Fruit fly (Drosophila melanogaster) whole organism, embryonic: ENCODE measurements around the gene Spn85F.

Experiments
- CG10147 ChIP-seq: fragments of 200-800 bp; sonication (Bioruptor generic); optimal IDR thresholded peaks from 2 replicates; lab custom pipeline; 2019; ENCODE audit warnings: missing biosample characterization, mild to moderate bottlenecking, missing genetic modification characterization, moderate library complexity
- CG10462 ChIP-seq: fragments of 200-800 bp; sonication (Bioruptor generic); optimal IDR thresholded peaks from 2 replicates; lab custom pipeline; 2016; ENCODE audit warnings: missing biosample characterization, missing genetic modification characterization
- CG10543 ChIP-seq: fragments of 200-800 bp; sonication (Bioruptor generic); optimal IDR thresholded peaks from 3 replicates; lab custom pipeline; 2017; ENCODE audit warnings: missing biosample characterization, mild to moderate bottlenecking, missing genetic modification characterization, moderate library complexity
- CG12769 ChIP-seq: fragments of 200-800 bp; sonication (Bioruptor generic); optimal IDR thresholded peaks from 2 replicates; lab custom pipeline; 2019; ENCODE audit warnings: missing biosample characterization, mild to moderate bottlenecking, missing genetic modification characterization, moderate library complexity
- CG12942 ChIP-seq: fragments of 200-800 bp; sonication (Bioruptor generic); optimal IDR thresholded peaks from 3 replicates; lab custom pipeline; 2016; ENCODE audit warnings: missing biosample characterization, missing genetic modification characterization
- CG15696 ChIP-seq: fragments of 200-800 bp; sonication (Bioruptor generic); optimal IDR thresholded peaks from 2 replicates; lab custom pipeline; 2019; ENCODE audit warnings: missing biosample characterization, mild to moderate bottlenecking, missing genetic modification characterization, moderate library complexity
- CG1647 ChIP-seq: fragments of 200-800 bp; sonication (Bioruptor generic); optimal IDR thresholded peaks from 3 replicates; lab custom pipeline; 2016; ENCODE audit warnings: missing biosample characterization, missing genetic modification characterization
- CG17359 ChIP-seq: fragments of 200-800 bp; sonication (Bioruptor generic); optimal IDR thresholded peaks from 3 replicates; lab custom pipeline; 2018; ENCODE audit warnings: missing biosample characterization, mild to moderate bottlenecking, missing genetic modification characterization, moderate library complexity
- CG2678 ChIP-seq: fragments of 200-800 bp; sonication (Bioruptor generic); optimal IDR thresholded peaks from 3 replicates; lab custom pipeline; 2019; ENCODE audit warnings: missing biosample characterization, mild to moderate bottlenecking, missing genetic modification characterization, moderate library complexity
- CG32772 ChIP-seq: fragments of 200-800 bp; sonication (Bioruptor generic); IDR thresholded peaks from 2 replicates; pipeline ENCODE4 v1.3.6; 2022; ENCODE audit warnings: missing biosample characterization, missing genetic modification characterization
- CG4404 ChIP-seq: fragments of 200-800 bp; sonication (Bioruptor generic); IDR thresholded peaks from 2 replicates; pipeline ENCODE4 v1.3.6; 2022; ENCODE audit warnings: missing biosample characterization, missing genetic modification characterization
- CG4820 ChIP-seq: fragments of 200-800 bp; sonication (Bioruptor generic); optimal IDR thresholded peaks from 3 replicates; lab custom pipeline; 2016; ENCODE audit warnings: missing biosample characterization, missing genetic modification characterization
- CG6689 ChIP-seq: fragments of 200-800 bp; sonication (Bioruptor generic); IDR thresholded peaks from 2 replicates; pipeline ENCODE4 v1.3.6; 2022; ENCODE audit warnings: missing biosample characterization, missing genetic modification characterization
- CG6813 ChIP-seq: fragments of 200-800 bp; sonication (Bioruptor generic); optimal IDR thresholded peaks from 2 replicates; lab custom pipeline; 2017; ENCODE audit warnings: missing biosample characterization, missing genetic modification characterization, mild to moderate bottlenecking, moderate library complexity, missing genetic modification reagents
- CG7928 ChIP-seq: fragments of 200-800 bp; sonication (Bioruptor generic); optimal IDR thresholded peaks from 2 replicates; lab custom pipeline; 2017; ENCODE audit warnings: missing biosample characterization, mild to moderate bottlenecking, missing genetic modification characterization
- CG8089 ChIP-seq: fragments of 200-800 bp; sonication (Bioruptor generic); optimal IDR thresholded peaks from 3 replicates; lab custom pipeline; 2016; ENCODE audit warnings: missing biosample characterization, missing genetic modification characterization
- Dp ChIP-seq: fragments of 200-800 bp; sonication (Bioruptor generic); optimal IDR thresholded peaks from 2 replicates; lab custom pipeline; 2018; ENCODE audit warnings: missing biosample characterization, mild to moderate bottlenecking, missing genetic modification characterization, moderate library complexity
- Drgx ChIP-seq: fragments of 200-800 bp; sonication (Bioruptor generic); IDR thresholded peaks from 2 replicates; pipeline ENCODE4 v1.3.6; 2022; ENCODE audit warnings: missing biosample characterization, missing genetic modification characterization
- ERR ChIP-seq: fragments of 200-800 bp; sonication (Bioruptor generic); optimal IDR thresholded peaks from 2 replicates; lab custom pipeline; 2016; ENCODE audit warnings: missing biosample characterization, missing genetic modification characterization
- HLH3B ChIP-seq: fragments of 200-800 bp; sonication (Bioruptor generic); IDR thresholded peaks from 2 replicates; pipeline ENCODE4 v1.3.6; 2022; ENCODE audit warnings: missing biosample characterization, missing genetic modification characterization
- Meics ChIP-seq: fragments of 200-800 bp; sonication (Bioruptor generic); optimal IDR thresholded peaks from 2 replicates; lab custom pipeline; 2017; ENCODE audit warnings: missing biosample characterization, mild to moderate bottlenecking, missing genetic modification characterization
- Sry-δ ChIP-seq: fragments of 200-800 bp; sonication (Bioruptor generic); optimal IDR thresholded peaks from 2 replicates; lab custom pipeline; 2016; ENCODE audit warnings: missing biosample characterization, missing genetic modification characterization
- TFAM ChIP-seq: fragments of 200-800 bp; sonication (Bioruptor generic); optimal IDR thresholded peaks from 2 replicates; lab custom pipeline; 2017; ENCODE audit warnings: missing biosample characterization, missing genetic modification characterization, inconsistent platforms
- chinmo ChIP-seq: fragments of 200-800 bp; sonication (Bioruptor generic); IDR thresholded peaks from 4 replicates; pipeline ENCODE4 v1.3.6; 2022; ENCODE audit warnings: missing biosample characterization, missing genetic modification characterization; ENCODE audit not compliant: partially characterized antibody
- crc ChIP-seq: fragments of 200-800 bp; sonication (Bioruptor generic); optimal IDR thresholded peaks from 2 replicates; lab custom pipeline; 2016; ENCODE audit warnings: missing biosample characterization, missing genetic modification characterization
- dmrt11E ChIP-seq: fragments of 200-800 bp; sonication (Bioruptor generic); optimal IDR thresholded peaks from 3 replicates; lab custom pipeline; 2018; ENCODE audit warnings: missing biosample characterization, mild to moderate bottlenecking, missing genetic modification characterization, moderate library complexity
- fd96Cb ChIP-seq: fragments of 200-800 bp; sonication (Bioruptor generic); optimal IDR thresholded peaks from 2 replicates; lab custom pipeline; 2018; ENCODE audit warnings: missing biosample characterization, mild to moderate bottlenecking, missing genetic modification characterization, moderate library complexity
- gfzf ChIP-seq: fragments of 200-800 bp; sonication (Bioruptor generic); optimal IDR thresholded peaks from 2 replicates; lab custom pipeline; 2016; ENCODE audit warnings: missing biosample characterization, mild to moderate bottlenecking, missing genetic modification characterization, moderate library complexity
- ind ChIP-seq: fragments of 200-800 bp; sonication (Bioruptor generic); optimal IDR thresholded peaks from 3 replicates; lab custom pipeline; 2016; ENCODE audit warnings: missing biosample characterization, missing genetic modification characterization
- knrl ChIP-seq: fragments of 200-800 bp; sonication (Bioruptor generic); IDR thresholded peaks from 3 replicates; pipeline ENCODE4 v1.3.6; 2022; ENCODE audit warnings: missing biosample characterization, missing genetic modification characterization; ENCODE audit not compliant: partially characterized antibody
- pita ChIP-seq: fragments of 200-800 bp; sonication (Bioruptor generic); optimal IDR thresholded peaks from 2 replicates; lab custom pipeline; 2017; ENCODE audit warnings: missing biosample characterization, mild to moderate bottlenecking, missing genetic modification characterization
- sens ChIP-seq: fragments of 200-800 bp; sonication (Bioruptor generic); peaks from one replicate; lab custom pipeline; 2016; ENCODE audit warnings: missing biosample characterization, missing genetic modification characterization
- sqz ChIP-seq: fragments of 200-800 bp; sonication (Bioruptor generic); optimal IDR thresholded peaks from 3 replicates; lab custom pipeline; 2018; ENCODE audit warnings: missing biosample characterization, mild to moderate bottlenecking, missing genetic modification characterization
- trh ChIP-seq: fragments of 200-800 bp; sonication (Bioruptor generic); optimal IDR thresholded peaks from 2 replicates; lab custom pipeline; 2016; ENCODE audit warnings: missing biosample characterization, missing genetic modification characterization
- unpg ChIP-seq: fragments of 200-800 bp; sonication (Bioruptor generic); optimal IDR thresholded peaks from 3 replicates; lab custom pipeline; 2018; ENCODE audit warnings: missing biosample characterization, mild to moderate bottlenecking, missing genetic modification characterization, moderate library complexity
- zen2 ChIP-seq: fragments of 200-800 bp; sonication (Bioruptor generic); IDR thresholded peaks from 3 replicates; pipeline ENCODE4 v1.3.6; 2022; ENCODE audit warnings: missing biosample characterization, missing genetic modification characterization; ENCODE audit not compliant: partially characterized antibody

Gene Spn85F

DNA sequence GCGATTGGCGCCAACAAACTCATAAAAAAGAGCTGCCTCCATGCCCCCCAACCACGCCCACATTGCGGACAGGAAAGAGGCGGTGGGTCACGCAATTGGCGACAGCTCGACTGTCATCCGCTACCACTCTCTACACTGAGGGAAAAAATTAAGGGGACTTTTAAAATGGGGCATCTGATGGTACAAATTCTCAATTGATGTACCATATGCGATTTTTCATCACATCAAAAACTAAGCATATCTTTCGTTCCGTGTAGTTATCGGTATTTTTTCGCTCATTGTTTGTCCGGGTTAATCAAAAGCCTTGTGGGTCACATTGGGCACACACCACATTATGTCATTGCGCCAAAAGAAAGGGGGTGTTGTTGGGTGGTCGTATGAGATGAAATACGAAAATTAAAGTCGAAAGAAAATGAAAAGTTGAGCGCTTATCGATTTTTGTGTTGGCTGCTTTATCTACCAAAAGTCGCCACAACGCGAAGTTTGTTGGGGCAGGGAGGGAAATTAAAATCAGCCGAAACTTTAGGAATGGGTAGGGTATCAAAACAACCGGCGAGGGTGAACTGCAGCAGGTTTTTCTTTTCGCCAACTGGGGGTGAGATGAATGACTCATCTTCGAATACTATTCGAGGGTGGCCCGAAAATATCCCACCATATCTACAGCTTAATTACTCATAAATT lies 27.2 kb downstream of the Spn85F start (continued):
- TF ChIP-seq chinmo (GFP tag; lab: Robert Waterston, UW) (no peak), CG2678 (tag; lab: Kevin White, UChicago) (no peak), CG10147 (GFP tag; lab: Kevin White, UChicago) (no peak), CG6813 (GFP tag; lab: Kevin White, UChicago) (no peak), CG6689 (GFP tag; lab: Robert Waterston, UW) (no peak), CG10462 (no peak), unpg (no peak), CG12769 (tag; lab: Kevin White, UChicago) (no peak), Meics (GFP tag; lab: Kevin White, UChicago) (peak; percentile 68), gfzf (GFP tag; lab: Kevin White, UChicago) (no peak), CG7928 (GFP tag; lab: Kevin White, UChicago) (no peak), TFAM (GFP tag; lab: Kevin White, UChicago) (no peak), HLH3B (GFP tag; lab: Robert Waterston, UW) (peak; percentile 43), sqz (GFP tag; lab: Kevin White, UChicago) (no peak), crc (GFP tag; lab: Kevin White, UChicago) (no peak), CG4404 (GFP tag; lab: Robert Waterston, UW) (no peak), CG10543 (peak; percentile 74), ind (GFP tag; lab: Kevin White, UChicago) (peak; percentile 46), dmrt11E (tag; lab: Kevin White, UChicago) (no peak), ERR (GFP tag; lab: Kevin White, UChicago) (peak; percentile 4), CG15696 (no peak), zen2 (no peak), CG12942 (GFP tag; lab: Kevin White, UChicago) (no peak), Sry-δ (GFP tag; lab: Kevin White, UChicago) (no peak), CG4820 (GFP tag; lab: Kevin White, UChicago) (no peak), knrl (GFP tag; lab: Robert Waterston, UW) (no peak), CG32772 (GFP tag; lab: Robert Waterston, UW) (peak; percentile 32; the same call in 1 of the 2 replicates), pita (GFP tag; lab: Kevin White, UChicago) (no peak), fd96Cb (tag; lab: Kevin White, UChicago) (no peak), Dp (GFP tag; lab: Kevin White, UChicago) (no peak), trh (no peak), CG17359 (no peak)
- TF ChIP-seq, all 482 proteins: peak for 114

DNA sequence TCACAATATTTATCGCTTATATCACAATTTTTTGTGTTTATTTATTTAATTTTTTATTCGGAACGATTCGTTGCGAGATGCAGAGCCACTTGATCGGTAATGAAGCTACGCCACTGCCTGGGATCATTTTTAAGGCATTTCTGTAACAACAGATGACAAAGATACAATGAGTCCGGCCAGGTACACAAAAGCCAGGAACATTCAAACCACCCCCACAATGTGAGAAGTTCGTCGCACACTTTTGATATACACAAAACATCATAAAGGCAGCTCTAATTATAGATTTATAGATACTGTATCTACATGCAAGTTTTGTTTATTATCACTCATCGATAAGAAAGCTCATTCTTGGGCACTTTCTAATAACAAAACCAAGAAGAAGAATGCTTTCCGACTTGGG lies 28.1 kb downstream of the Spn85F start, which contains the start of gene CG31407:
Gene CG31407, minus strand, starts transcription at position 101 of the 400 bp plus-strand sequence.
- no peak for TF ChIP-seq CG1647
- TF ChIP-seq sens (GFP tag; lab: Kevin White, UChicago) = peak; percentile 65

DNA sequence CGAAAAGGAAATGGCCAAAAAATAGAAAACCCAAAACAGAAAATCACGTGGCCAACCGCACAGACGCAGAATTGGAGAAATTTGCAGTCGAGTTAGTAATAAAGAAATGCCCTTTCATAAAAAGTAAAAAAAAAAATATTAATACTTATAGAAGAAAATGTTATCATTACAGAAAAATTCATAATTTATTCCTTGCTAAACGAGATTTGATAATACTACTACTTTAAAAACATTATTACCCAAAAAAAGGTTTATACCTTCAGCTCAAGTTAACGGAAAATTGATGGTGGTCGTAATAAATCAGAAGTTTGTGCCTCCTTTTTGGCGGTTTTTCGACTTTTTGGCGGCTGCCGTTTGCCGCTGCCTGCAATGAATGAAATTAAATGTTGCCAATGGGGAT lies 31.4 kb downstream of the Spn85F start:
- TF ChIP-seq CG8089 (GFP tag; lab: Kevin White, UChicago) = no peak
- peak; percentile 36; the same call in 1 of the 2 replicates for TF ChIP-seq Drgx
